Worm (Caenorhabditis elegans) whole organism, dauer: ENCODE results near the gene srbc-45.

Experiments used
- unc-62 ChIP-seq: sonication (generic microtip); optimal IDR thresholded peaks from 2 replicates; lab custom pipeline; 2017; ENCODE audit warnings: missing biosample characterization, missing genetic modification reagents, missing genetic modification characterization

Gene srbc-45

ce11 chrV:12835388-12835787 lies 32.0 kb downstream of the srbc-45 start, which contains the start of gene C44H9.4:
C44H9.4 (plus strand) TSS chrV:12835688.
- no peak for TF ChIP-seq unc-62

- no peak for TF ChIP-seq unc-62
Observed at ce11 chrV:12844748-12845147, 41.4 kb downstream of the srbc-45 start.

ce11 chrV:12845247-12845646 lies 41.9 kb downstream of the srbc-45 start, which contains the start of gene C44H9.6:
C44H9.6 (minus strand) TSS chrV:12845347.
- TF ChIP-seq unc-62, result no peak

- TF ChIP-seq unc-62, result no peak
Observed at ce11 chrV:12849736-12850135, 46.4 kb downstream of the srbc-45 start, which contains the start of gene C44H9.5. C44H9.5 (minus strand) TSS chrV:12849864.

ce11 chrV:12852355-12852754 lies 49.0 kb downstream of the srbc-45 start:
- no peak for TF ChIP-seq unc-62
